Worm (Caenorhabditis elegans) whole organism, young adult: ENCODE results near the gene clec-59.
A peak's percentile ranks its signal among the peaks of the same experiment; 100 is the strongest.

Experiments used
- B0336.3 ChIP-seq: fragments of 200-800 bp; sonication (Bioruptor generic); IDR thresholded peaks from 2 replicates; pipeline ENCODE4 v1.3.6; 2022; ENCODE audit warnings: missing genetic modification characterization, missing compliant biosample characterization
- C06A6.2 ChIP-seq: fragments of 200-800 bp; sonication (Bioruptor generic); conservative IDR thresholded peaks from 2 replicates; pipeline ENCODE4 v1.3.6; 2022; ENCODE audit warnings: missing genetic modification characterization, missing compliant biosample characterization
- F22D6.2 ChIP-seq: sonication (generic microtip); optimal IDR thresholded peaks from 2 replicates; lab custom pipeline; 2016; ENCODE audit warnings: mild to moderate bottlenecking, missing genetic modification characterization, missing compliant biosample characterization
- F33H1.4 ChIP-seq: fragments of 200-800 bp; sonication (Bioruptor generic); IDR thresholded peaks from 2 replicates; pipeline ENCODE4 v1.3.6; 2022; ENCODE audit warnings: missing genetic modification reagents, missing genetic modification characterization, missing compliant biosample characterization
- K12H6.12 ChIP-seq: fragments of 200-800 bp; sonication (Bioruptor generic); optimal IDR thresholded peaks from 2 replicates; lab custom pipeline; 2018; ENCODE audit warnings: mild to moderate bottlenecking, missing genetic modification characterization, missing compliant biosample characterization
- Y53F4B.3 ChIP-seq: fragments of 200-800 bp; sonication (Bioruptor generic); IDR thresholded peaks from 2 replicates; pipeline ENCODE4 v1.3.6; 2022; ENCODE audit warnings: missing genetic modification reagents, missing genetic modification characterization, missing compliant biosample characterization
- Y56A3A.18 ChIP-seq: fragments of 200-800 bp; sonication (Bioruptor generic); IDR thresholded peaks from 2 replicates; pipeline ENCODE4 v1.3.6; 2022; ENCODE audit warnings: missing genetic modification reagents, missing genetic modification characterization, missing compliant biosample characterization
- Y79H2A.3 ChIP-seq: fragments of 200-800 bp; sonication (Bioruptor generic); conservative IDR thresholded peaks from 2 replicates; pipeline ENCODE4 v1.3.6; 2022; ENCODE audit warnings: missing genetic modification reagents, missing genetic modification characterization, missing compliant biosample characterization
- ZK185.1 ChIP-seq: sonication (generic microtip); optimal IDR thresholded peaks from 2 replicates; lab custom pipeline; 2016; ENCODE audit warnings: mild to moderate bottlenecking, missing genetic modification characterization, missing compliant biosample characterization; ENCODE audit not compliant: poor library complexity, severe bottlenecking
- akir-1 ChIP-seq: fragments of 200-800 bp; sonication (Bioruptor generic); optimal IDR thresholded peaks from 2 replicates; lab custom pipeline; 2018; ENCODE audit warnings: mild to moderate bottlenecking, missing genetic modification characterization, moderate library complexity, missing compliant biosample characterization
- ama-1 ChIP-seq, 3 experiments: fragments of 150-350 bp in 1 of 3; sonication (generic microtip) in 2 of 3; optimal IDR thresholded peaks; 2 replicates each; lab custom pipeline; 2014 to 2018; ENCODE audit warnings: missing biosample characterization in 2 of 3, missing genetic modification characterization in 2 of 3, missing genetic modification reagents in 2 of 3
- athp-1 ChIP-seq: sonication (generic microtip); optimal IDR thresholded peaks from 2 replicates; lab custom pipeline; 2017; ENCODE audit warnings: mild to moderate bottlenecking, missing genetic modification characterization, missing compliant biosample characterization
- attf-5 ChIP-seq: fragments of 200-800 bp; sonication (Bioruptor generic); optimal IDR thresholded peaks from 2 replicates; lab custom pipeline; 2018; ENCODE audit warnings: mild to moderate bottlenecking, missing genetic modification characterization, missing compliant biosample characterization
- cebp-1 ChIP-seq, 2 experiments: fragments of 200-800 bp in 1 of 2; sonication (Bioruptor generic) in 1 of 2; sonication (generic microtip) in 1 of 2; IDR thresholded peaks in 1 of 2; optimal IDR thresholded peaks in 1 of 2; 2 replicates each; pipeline versions ENCODE4 v1.3.6 to Lab custom; 2017 to 2022; ENCODE audit warnings: missing compliant biosample characterization in 2 of 2, missing genetic modification characterization in 2 of 2, mild to moderate bottlenecking in 1 of 2, missing genetic modification reagents in 1 of 2, moderate library complexity in 1 of 2
- ekl-4 ChIP-seq: fragments of 200-800 bp; sonication (Bioruptor generic); IDR thresholded peaks from 2 replicates; pipeline ENCODE4 v1.3.6; 2022; ENCODE audit warnings: missing genetic modification reagents, missing genetic modification characterization, missing compliant biosample characterization
- fkh-3 ChIP-seq: sonication (generic microtip); optimal IDR thresholded peaks from 2 replicates; lab custom pipeline; 2016; ENCODE audit warnings: mild to moderate bottlenecking, missing genetic modification characterization, missing compliant biosample characterization
- gei-17 ChIP-seq: fragments of 200-800 bp; sonication (Bioruptor generic); optimal IDR thresholded peaks from 2 replicates; lab custom pipeline; 2018; ENCODE audit warnings: mild to moderate bottlenecking, missing genetic modification characterization, missing compliant biosample characterization
- him-1 ChIP-seq: sonication (generic microtip); optimal IDR thresholded peaks from 2 replicates; lab custom pipeline; 2016; ENCODE audit warnings: missing genotype, missing genetic modification reagents, missing genetic modification characterization, missing compliant biosample characterization
- hmg-1.2 ChIP-seq: fragments of 200-800 bp; sonication (Bioruptor generic); IDR thresholded peaks from 2 replicates; pipeline ENCODE4 v1.3.6; 2022; ENCODE audit warnings: missing genetic modification reagents, missing genetic modification characterization, missing compliant biosample characterization
- hsf-1 ChIP-seq: fragments of 200-800 bp; sonication (Bioruptor generic); IDR thresholded peaks from 2 replicates; pipeline ENCODE4 v1.3.6; 2022; ENCODE audit warnings: missing genetic modification reagents, missing genetic modification characterization, missing compliant biosample characterization
- let-526 ChIP-seq: fragments of 200-800 bp; sonication (Bioruptor generic); IDR thresholded peaks from 2 replicates; pipeline ENCODE4 v1.3.6; 2022; ENCODE audit warnings: missing genetic modification reagents, missing genetic modification characterization, missing compliant biosample characterization
- lin-35 ChIP-seq, 3 experiments: fragments of 150-350 bp in 2 of 3; sonication (generic microtip) in 1 of 3; optimal IDR thresholded peaks; 2 replicates each; lab custom pipeline; 2014 to 2018; ENCODE audit warnings: missing biosample characterization in 3 of 3, missing genetic modification characterization in 3 of 3, missing genetic modification reagents in 3 of 3
- lsl-1 ChIP-seq: fragments of 200-800 bp; sonication (Bioruptor generic); optimal IDR thresholded peaks from 2 replicates; lab custom pipeline; 2018; ENCODE audit warnings: mild to moderate bottlenecking, missing genetic modification characterization, moderate library complexity, missing compliant biosample characterization
- madf-10 ChIP-seq: sonication (generic microtip); optimal IDR thresholded peaks from 2 replicates; lab custom pipeline; 2016; ENCODE audit warnings: mild to moderate bottlenecking, missing genetic modification characterization, missing compliant biosample characterization
- madf-6 ChIP-seq: fragments of 200-800 bp; sonication (Bioruptor generic); IDR thresholded peaks from 2 replicates; pipeline ENCODE4 v1.3.6; 2022; ENCODE audit warnings: missing genetic modification reagents, missing genetic modification characterization, missing compliant biosample characterization
- mcd-1 ChIP-seq: fragments of 200-800 bp; sonication (Bioruptor generic); IDR thresholded peaks from 2 replicates; pipeline ENCODE4 v1.3.6; 2022; ENCODE audit warnings: missing genetic modification reagents, missing genetic modification characterization, missing compliant biosample characterization
- mel-28 ChIP-seq: sonication (generic microtip); optimal IDR thresholded peaks from 2 replicates; lab custom pipeline; 2016; ENCODE audit warnings: borderline replicate concordance, mild to moderate bottlenecking, missing genetic modification characterization, missing compliant biosample characterization
- nfyb-1 ChIP-seq: fragments of 200-800 bp; sonication (Bioruptor generic); IDR thresholded peaks from 2 replicates; pipeline ENCODE4 v1.3.6; 2022; ENCODE audit warnings: missing genetic modification reagents, missing genetic modification characterization, missing compliant biosample characterization
- nhr-80 ChIP-seq: sonication (generic microtip); optimal IDR thresholded peaks from 2 replicates; lab custom pipeline; 2016; ENCODE audit warnings: missing genetic modification characterization, missing compliant biosample characterization
- nhr-90 ChIP-seq: sonication (generic microtip); optimal IDR thresholded peaks from 2 replicates; lab custom pipeline; 2016; ENCODE audit warnings: missing genotype, mild to moderate bottlenecking, missing genetic modification characterization, missing compliant biosample characterization
- pha-4 ChIP-seq: fragments of 150-350 bp; sonication (generic microtip); optimal IDR thresholded peaks from 2 replicates; lab custom pipeline; 2014; ENCODE audit warnings: missing biosample characterization, missing genetic modification reagents, missing genetic modification characterization
- rec-8 ChIP-seq, 2 experiments: sonication (generic microtip); optimal IDR thresholded peaks; 2 replicates each; lab custom pipeline; 2016; ENCODE audit warnings: mild to moderate bottlenecking in 2 of 2, missing genetic modification characterization in 2 of 2, missing genetic modification reagents in 2 of 2, missing genotype in 2 of 2, missing biosample characterization in 1 of 2, missing compliant biosample characterization in 1 of 2, moderate library complexity in 1 of 2
- repo-1 ChIP-seq: sonication (generic microtip); optimal IDR thresholded peaks from 2 replicates; lab custom pipeline; 2017; ENCODE audit warnings: mild to moderate bottlenecking, missing genetic modification characterization, missing compliant biosample characterization
- zfh-2 ChIP-seq: fragments of 200-800 bp; sonication (Bioruptor generic); conservative IDR thresholded peaks from 2 replicates; pipeline ENCODE4 v1.3.6; 2022; ENCODE audit warnings: missing genetic modification reagents, missing genetic modification characterization, missing compliant biosample characterization
- ztf-18 ChIP-seq: sonication (generic microtip); optimal IDR thresholded peaks from 2 replicates; lab custom pipeline; 2016; ENCODE audit warnings: missing genotype, mild to moderate bottlenecking, missing genetic modification characterization, missing compliant biosample characterization
- ztf-26 ChIP-seq: sonication (generic microtip); optimal IDR thresholded peaks from 2 replicates; lab custom pipeline; 2017; ENCODE audit warnings: missing genetic modification characterization, missing compliant biosample characterization

clec-59 gene

ce11 chrII:10452620-10453019 is 26.6 kb downstream of the clec-59 start, which contains the start of gene ZK673.4:
Gene ZK673.4, plus strand, starts transcription at chrII:10452920.
- TF ChIP-seq Y53F4B.3 (GFP tag; lab: Robert Waterston, UW): no peak
- TF ChIP-seq mcd-1 (GFP tag; lab: Robert Waterston, UW): 0 out of 2 replicates have a peak, but pooled peaks have one; percentile 22

DNA sequence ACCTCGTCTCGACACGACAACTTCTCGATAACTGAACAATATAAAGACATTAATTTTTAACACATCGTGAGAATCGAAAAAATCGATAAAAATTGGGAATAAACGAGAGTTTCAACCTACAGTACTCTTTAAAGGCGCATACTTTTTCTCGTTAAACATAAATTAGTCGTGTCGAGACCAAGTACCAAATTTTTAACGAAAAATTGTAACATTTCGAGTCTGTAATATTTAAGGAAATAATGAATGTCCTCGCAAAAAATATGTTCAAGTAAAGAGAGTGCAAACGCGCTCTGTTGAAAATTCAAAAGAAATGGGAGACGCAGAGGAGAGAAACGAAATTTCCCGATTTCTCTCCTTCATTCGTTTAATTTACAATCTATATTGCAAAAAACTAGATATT is 28.9 kb downstream of the clec-59 start:
- 0 out of 2 replicates have a peak, but pooled peaks have one; percentile 24 for TF ChIP-seq ekl-4
- 0 out of 2 replicates have a peak, but pooled peaks have one; percentile 22 for TF ChIP-seq C06A6.2 (GFP tag; lab: Robert Waterston, UW)
- no peak for TF ChIP-seq F22D6.2 (tag; lab: Kevin White, UChicago)
- peak; percentile 49 for TF ChIP-seq athp-1 (tag; lab: Kevin White, UChicago)
- 0 out of 2 replicates have a peak, but pooled peaks have one; percentile 26 for TF ChIP-seq hsf-1 (GFP tag; lab: Robert Waterston, UW)
- peak; percentile 66; the same call in 1 of the 2 replicates for TF ChIP-seq nfyb-1 (GFP tag; lab: Robert Waterston, UW)
- peak; percentile 55 for TF ChIP-seq attf-5 (GFP tag; lab: Kevin White, UChicago)
- peak; percentile 68 for TF ChIP-seq mel-28 (tag; lab: Kevin White, UChicago)
- no peak for TF ChIP-seq fkh-3 (tag; lab: Kevin White, UChicago)
- TF ChIP-seq ama-1 (optimal IDR thresholded peaks at IDR 0.05; lab: Kevin White, UChicago): peak; percentile 57
- TF ChIP-seq ama-1 (GFP tag; optimal IDR thresholded peaks at IDR 0.05; lab: Kevin White, UChicago): no peak
- TF ChIP-seq lin-35 (GFP tag; optimal IDR thresholded peaks at IDR 0.05; lab: Kevin White, UChicago): peak in 1 of 3 experiments; percentile 61
- peak; percentile 5; the same call in 1 of the 2 replicates for TF ChIP-seq Y56A3A.18 (GFP tag; lab: Robert Waterston, UW)
- TF ChIP-seq lsl-1: no peak
- peak; percentile 54 for TF ChIP-seq B0336.3
- TF ChIP-seq him-1 (tag; lab: Kevin White, UChicago): peak; percentile 26
- TF ChIP-seq ztf-26 (tag; lab: Kevin White, UChicago): peak; percentile 82
- TF ChIP-seq ztf-18 (tag; lab: Kevin White, UChicago): no peak
- TF ChIP-seq repo-1: peak; percentile 86
- no peak for TF ChIP-seq nhr-80 (tag; lab: Kevin White, UChicago)
- no peak for TF ChIP-seq pha-4 (tag; lab: Kevin White, UChicago)
- TF ChIP-seq F33H1.4 (GFP tag; lab: Robert Waterston, UW): no peak
- TF ChIP-seq cebp-1 (GFP tag; IDR thresholded peaks at IDR 0.05; lab: Robert Waterston, UW): peak; percentile 8; the same call in 1 of the 2 replicates
- TF ChIP-seq cebp-1 (tag; optimal IDR thresholded peaks at IDR 0.05; lab: Kevin White, UChicago): peak; percentile 63
- peak in 1 of 2 experiments; percentile 13 for TF ChIP-seq rec-8 (tag; optimal IDR thresholded peaks at IDR 0.05; lab: Kevin White, UChicago)
- TF ChIP-seq mcd-1 (GFP tag; lab: Robert Waterston, UW): peak; percentile 64
- peak; percentile 34; the same call in 1 of the 2 replicates for TF ChIP-seq madf-6 (GFP tag; lab: Robert Waterston, UW)
- TF ChIP-seq Y79H2A.3 (GFP tag; lab: Robert Waterston, UW): peak; percentile 61; the same call in 1 of the 2 replicates
- peak; percentile 10 for TF ChIP-seq ZK185.1 (tag; lab: Kevin White, UChicago)
- peak; percentile 1 for TF ChIP-seq madf-10 (tag; lab: Kevin White, UChicago)

DNA sequence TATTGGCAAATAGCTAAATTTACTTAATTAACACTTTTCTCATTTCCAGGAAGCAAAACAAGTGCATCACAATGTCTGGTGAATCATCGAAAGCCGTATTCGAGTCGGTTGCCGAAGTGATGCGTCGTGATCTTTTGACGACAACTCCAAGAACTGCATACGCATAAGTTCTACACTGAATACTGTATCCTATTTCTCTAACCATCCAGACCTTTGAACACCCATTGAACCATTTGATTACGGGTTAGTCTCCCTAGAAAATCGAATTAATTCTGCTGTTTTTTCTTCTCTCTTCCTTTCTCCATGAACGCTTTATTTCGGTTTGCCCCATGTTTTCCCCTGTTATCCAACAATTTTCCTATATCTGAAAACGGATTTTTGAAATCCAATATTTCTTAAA is 29.5 kb downstream of the clec-59 start, which contains the start of gene lin-56:
TSS of gene lin-56 (plus strand) at position 301 of the 400 bp plus-strand sequence.
- TF ChIP-seq gei-17 (GFP tag; lab: Kevin White, UChicago) (no peak), ztf-18 (tag; lab: Kevin White, UChicago) (no peak), hmg-1.2 (GFP tag; lab: Robert Waterston, UW) (no peak), akir-1 (GFP tag; lab: Kevin White, UChicago) (no peak), mel-28 (tag; lab: Kevin White, UChicago) (no peak), him-1 (tag; lab: Kevin White, UChicago) (no peak), K12H6.12 (tag; lab: Kevin White, UChicago) (no peak), nfyb-1 (GFP tag; lab: Robert Waterston, UW) (0 out of 2 replicates have a peak, but pooled peaks have one; percentile 16), let-526 (GFP tag; lab: Robert Waterston, UW) (peak; percentile 63; the same call in 1 of the 2 replicates), zfh-2 (GFP tag; lab: Robert Waterston, UW) (no peak), Y56A3A.18 (GFP tag; lab: Robert Waterston, UW) (no peak), nhr-90 (tag; lab: Kevin White, UChicago) (no peak)
